Worm (Caenorhabditis elegans) whole organism, L4 larva: ENCODE data around the gene aptf-4.

Experiments
- F26F4.8 ChIP-seq: fragments of 200-800 bp; sonication (Bioruptor generic); conservative IDR thresholded peaks from 2 replicates; pipeline ENCODE4 v1.3.6; 2022; ENCODE audit warnings: missing genetic modification characterization, missing compliant biosample characterization
- F37D6.2 ChIP-seq: sonication (generic microtip); optimal IDR thresholded peaks from 2 replicates; lab custom pipeline; 2016; ENCODE audit warnings: mild to moderate bottlenecking, missing genetic modification characterization, missing compliant biosample characterization
- F44E2.7 ChIP-seq: fragments of 200-800 bp; sonication (Bioruptor generic); IDR thresholded peaks from 2 replicates; pipeline ENCODE4 v2.1.2; 2022; ENCODE audit warnings: missing genetic modification characterization, missing compliant biosample characterization
- F49E8.2 ChIP-seq: sonication (generic microtip); optimal IDR thresholded peaks from 2 replicates; lab custom pipeline; 2016; ENCODE audit warnings: missing compliant biosample characterization, mild to moderate bottlenecking, missing genetic modification characterization, borderline replicate concordance
- T20F7.1 ChIP-seq: fragments of 200-800 bp; sonication (Bioruptor generic); optimal IDR thresholded peaks from 2 replicates; lab custom pipeline; 2018; ENCODE audit warnings: mild to moderate bottlenecking, missing genetic modification characterization, missing compliant biosample characterization
- ZK337.2 ChIP-seq: fragments of 200-800 bp; sonication (Bioruptor generic); IDR thresholded peaks from 2 replicates; pipeline ENCODE4 v1.3.6; 2022; ENCODE audit warnings: missing genetic modification reagents, missing genetic modification characterization, missing compliant biosample characterization
- ZK546.5 ChIP-seq, 2 experiments: sonication (generic microtip); optimal IDR thresholded peaks; 2 replicates each; lab custom pipeline; 2017; ENCODE audit warnings: missing biosample characterization in 2 of 2, missing genetic modification characterization in 2 of 2
- aly-2 ChIP-seq: sonication (generic microtip); optimal IDR thresholded peaks from 2 replicates; lab custom pipeline; 2018; ENCODE audit warnings: missing biosample characterization, missing genetic modification characterization
- ama-1 ChIP-seq: fragments of 150-350 bp; optimal IDR thresholded peaks from 2 replicates; lab custom pipeline; 2014; ENCODE audit warnings: inconsistent platforms, mixed read lengths
- ceh-20 ChIP-seq: fragments of 200-800 bp; sonication (Bioruptor generic); IDR thresholded peaks from 2 replicates; pipeline ENCODE4 v1.3.6; 2022; ENCODE audit warnings: missing genetic modification reagents, missing genetic modification characterization, missing compliant biosample characterization
- ceh-32 ChIP-seq: sonication (generic microtip); optimal IDR thresholded peaks from 2 replicates; lab custom pipeline; 2016; ENCODE audit warnings: mild to moderate bottlenecking, missing genetic modification characterization, missing compliant biosample characterization; ENCODE audit not compliant: poor library complexity
- ceh-44 ChIP-seq: fragments of 200-800 bp; sonication (Bioruptor generic); IDR thresholded peaks from 2 replicates; pipeline ENCODE4 v1.3.6; 2022; ENCODE audit warnings: missing genetic modification reagents, missing genetic modification characterization, missing compliant biosample characterization
- ceh-82 ChIP-seq: sonication (generic microtip); optimal IDR thresholded peaks from 2 replicates; lab custom pipeline; 2017; ENCODE audit warnings: missing biosample characterization, missing genetic modification characterization
- ces-1 ChIP-seq: fragments of 150-350 bp; sonication (generic microtip); optimal IDR thresholded peaks from 4 replicates; lab custom pipeline; 2014; ENCODE audit warnings: missing biosample characterization, missing genetic modification reagents, missing genetic modification characterization
- cey-2 ChIP-seq: sonication (generic microtip); optimal IDR thresholded peaks from 3 replicates; lab custom pipeline; 2017; ENCODE audit warnings: missing genetic modification characterization, mild to moderate bottlenecking, missing compliant biosample characterization, antibody characterized with exemption, borderline replicate concordance; ENCODE audit not compliant: insufficient read depth
- ctbp-1 ChIP-seq: fragments of 200-800 bp; sonication (Bioruptor generic); IDR thresholded peaks from 2 replicates; pipeline ENCODE4 v1.3.6; 2022; ENCODE audit warnings: missing genetic modification reagents, missing genetic modification characterization, missing compliant biosample characterization
- daf-16 ChIP-seq, 3 experiments: sonication (generic microtip); optimal IDR thresholded peaks; 2 replicates each; lab custom pipeline; 2016 to 2017; ENCODE audit warnings: missing genetic modification characterization in 3 of 3, missing genetic modification reagents in 3 of 3, mild to moderate bottlenecking in 2 of 3, missing compliant biosample characterization in 2 of 3, missing biosample characterization in 1 of 3, moderate library complexity in 1 of 3
- daf-19 ChIP-seq: fragments of 200-800 bp; sonication (Bioruptor generic); conservative IDR thresholded peaks from 2 replicates; pipeline ENCODE4 v1.3.6; 2022; ENCODE audit warnings: missing genetic modification characterization, missing compliant biosample characterization
- dmd-6 ChIP-seq: fragments of 200-800 bp; sonication (Bioruptor generic); IDR thresholded peaks from 2 replicates; pipeline ENCODE4 v1.3.6; 2022; ENCODE audit warnings: missing genetic modification reagents, missing genetic modification characterization, missing compliant biosample characterization
- dmd-8 ChIP-seq: fragments of 200-800 bp; sonication (Bioruptor generic); IDR thresholded peaks from 2 replicates; pipeline ENCODE4 v1.3.6; 2022; ENCODE audit warnings: missing genetic modification characterization, missing compliant biosample characterization
- dpl-1 ChIP-seq: fragments of 150-350 bp; optimal IDR thresholded peaks from 2 replicates; lab custom pipeline; 2014; ENCODE audit warnings: missing biosample characterization, missing genetic modification reagents, missing genetic modification characterization
- egl-43 ChIP-seq: fragments of 200-800 bp; sonication (Bioruptor generic); IDR thresholded peaks from 2 replicates; pipeline ENCODE4 v1.3.6; 2022; ENCODE audit warnings: missing genetic modification reagents, missing genetic modification characterization, missing compliant biosample characterization
- hif-1 ChIP-seq, 2 experiments: sonication (generic microtip); optimal IDR thresholded peaks; 2 replicates each; lab custom pipeline; 2016 to 2017; ENCODE audit warnings: missing compliant biosample characterization in 2 of 2, missing genetic modification characterization in 2 of 2, missing genetic modification reagents in 2 of 2, missing genotype in 2 of 2, mild to moderate bottlenecking in 1 of 2
- hlh-11 ChIP-seq: fragments of 200-800 bp; sonication (Bioruptor generic); optimal IDR thresholded peaks from 2 replicates; lab custom pipeline; 2018; ENCODE audit warnings: mild to moderate bottlenecking, missing genetic modification characterization, missing compliant biosample characterization
- hmg-1.1 ChIP-seq: fragments of 200-800 bp; sonication (Bioruptor generic); IDR thresholded peaks from 2 replicates; pipeline ENCODE4 v1.3.6; 2022; ENCODE audit warnings: missing genetic modification reagents, missing genetic modification characterization, missing compliant biosample characterization
- lin-1 ChIP-seq: fragments of 200-800 bp; sonication (Bioruptor generic); IDR thresholded peaks from 2 replicates; pipeline ENCODE4 v1.3.6; 2022; ENCODE audit warnings: missing genetic modification reagents, missing genetic modification characterization, missing compliant biosample characterization
- lin-13 ChIP-seq: fragments of 150-350 bp; optimal IDR thresholded peaks from 2 replicates; lab custom pipeline; 2014; ENCODE audit warnings: missing biosample characterization, missing genetic modification reagents, missing genetic modification characterization
- lin-29 ChIP-seq: fragments of 200-800 bp; sonication (Bioruptor generic); IDR thresholded peaks from 2 replicates; pipeline ENCODE4 v1.3.6; 2022; ENCODE audit warnings: missing genetic modification reagents, missing genetic modification characterization, missing compliant biosample characterization
- madf-5 ChIP-seq, 2 experiments: fragments of 200-800 bp; sonication (Bioruptor generic); IDR thresholded peaks; 2 replicates each; pipeline ENCODE4 v1.3.6; 2022; ENCODE audit warnings: missing compliant biosample characterization in 2 of 2, missing genetic modification characterization in 2 of 2
- madf-9 ChIP-seq: fragments of 200-800 bp; sonication (Bioruptor generic); conservative IDR thresholded peaks from 2 replicates; pipeline ENCODE4 v1.3.6; 2022; ENCODE audit warnings: missing genetic modification reagents, missing genetic modification characterization, missing compliant biosample characterization
- mdl-1 ChIP-seq, 2 experiments: fragments of 150-350 bp in 1 of 2; sonication (generic microtip) in 1 of 2; optimal IDR thresholded peaks; 2 replicates each; lab custom pipeline; 2014 to 2017; ENCODE audit warnings: missing biosample characterization in 2 of 2, missing genetic modification characterization in 2 of 2
- mes-2 ChIP-seq: sonication (generic microtip); optimal IDR thresholded peaks from 2 replicates; lab custom pipeline; 2016; ENCODE audit warnings: missing genotype, mild to moderate bottlenecking, missing genetic modification characterization, missing compliant biosample characterization; ENCODE audit not compliant: poor library complexity, severe bottlenecking
- mxl-3 ChIP-seq: fragments of 200-800 bp; sonication (Bioruptor generic); optimal IDR thresholded peaks from 2 replicates; lab custom pipeline; 2018; ENCODE audit warnings: mild to moderate bottlenecking, missing genetic modification characterization, missing compliant biosample characterization
- nhr-10 ChIP-seq: fragments of 150-350 bp; optimal IDR thresholded peaks from 2 replicates; lab custom pipeline; 2014; ENCODE audit warnings: missing biosample characterization, missing genetic modification characterization
- nhr-102 ChIP-seq: sonication (generic microtip); optimal IDR thresholded peaks from 2 replicates; lab custom pipeline; 2016; ENCODE audit warnings: mild to moderate bottlenecking, missing genetic modification characterization, moderate library complexity, missing compliant biosample characterization
- nhr-41 ChIP-seq: fragments of 200-800 bp; sonication (Bioruptor generic); IDR thresholded peaks from 2 replicates; pipeline ENCODE4 v1.3.6; 2022; ENCODE audit warnings: missing genetic modification reagents, missing genetic modification characterization, missing compliant biosample characterization
- nhr-42 ChIP-seq: fragments of 200-800 bp; sonication (Bioruptor generic); IDR thresholded peaks from 2 replicates; pipeline ENCODE4 v1.3.6; 2022; ENCODE audit warnings: missing genetic modification characterization, missing compliant biosample characterization
- nhr-6 ChIP-seq: fragments of 150-350 bp; optimal IDR thresholded peaks from 2 replicates; lab custom pipeline; 2014; ENCODE audit warnings: missing biosample characterization, missing genetic modification characterization
- pqm-1 ChIP-seq: sonication (generic microtip); optimal IDR thresholded peaks from 2 replicates; lab custom pipeline; 2017; ENCODE audit warnings: missing biosample characterization, missing genetic modification characterization
- rbr-2 ChIP-seq: sonication (generic microtip); optimal IDR thresholded peaks from 2 replicates; lab custom pipeline; 2016; ENCODE audit warnings: missing genotype, missing genetic modification characterization, missing compliant biosample characterization
- sdz-12 ChIP-seq: fragments of 200-800 bp; sonication (Bioruptor generic); optimal IDR thresholded peaks from 2 replicates; lab custom pipeline; 2018; ENCODE audit warnings: mild to moderate bottlenecking, missing genetic modification characterization, missing compliant biosample characterization
- set-16 ChIP-seq: fragments of 200-800 bp; sonication (Bioruptor generic); IDR thresholded peaks from 2 replicates; pipeline ENCODE4 v1.3.6; 2022; ENCODE audit warnings: missing genetic modification reagents, missing genetic modification characterization, missing compliant biosample characterization
- snpc-1.2 ChIP-seq: fragments of 200-800 bp; sonication (Bioruptor generic); IDR thresholded peaks from 2 replicates; pipeline ENCODE4 v1.3.6; 2022; ENCODE audit warnings: missing genetic modification reagents, missing genetic modification characterization, missing compliant biosample characterization
- snpc-4 ChIP-seq: fragments of 150-350 bp; optimal IDR thresholded peaks from 2 replicates; lab custom pipeline; 2014; ENCODE audit warnings: missing biosample characterization, missing genetic modification characterization
- tag-97 ChIP-seq: fragments of 200-800 bp; sonication (Bioruptor generic); IDR thresholded peaks from 2 replicates; pipeline ENCODE4 v1.3.6; 2022; ENCODE audit warnings: missing genetic modification characterization, missing compliant biosample characterization
- tra-1 ChIP-seq: fragments of 200-800 bp; sonication (Bioruptor generic); IDR thresholded peaks from 2 replicates; pipeline ENCODE4 v1.3.6; 2022; ENCODE audit warnings: missing genetic modification reagents, missing genetic modification characterization, missing compliant biosample characterization
- unc-130 ChIP-seq: sonication (generic microtip); optimal IDR thresholded peaks from 2 replicates; lab custom pipeline; 2016; ENCODE audit warnings: missing genetic modification reagents, missing genetic modification characterization, missing compliant biosample characterization
- zfp-3 ChIP-seq: fragments of 200-800 bp; sonication (Bioruptor generic); conservative IDR thresholded peaks from 2 replicates; pipeline ENCODE4 v1.3.6; 2022; ENCODE audit warnings: missing genetic modification reagents, missing genetic modification characterization, missing compliant biosample characterization
- ztf-11 ChIP-seq: fragments of 150-350 bp; optimal IDR thresholded peaks from 2 replicates; lab custom pipeline; 2014; ENCODE audit warnings: missing biosample characterization, missing genetic modification characterization

aptf-4 gene

ce11 chrII:8546975-8547374, 43.8 kb upstream of the aptf-4 start (continued):
- TF ChIP-seq lin-29 (GFP tag; lab: Robert Waterston, UW) (0 out of 2 replicates have a peak, but pooled peaks have one; percentile 29), cey-2 (no peak), pqm-1 (peak; percentile 6), tra-1 (peak; percentile 92), hlh-11 (tag; lab: Kevin White, UChicago) (peak; percentile 72), mxl-3 (GFP tag; lab: Kevin White, UChicago) (peak; percentile 88), T20F7.1 (GFP tag; lab: Kevin White, UChicago) (peak; percentile 69), nhr-42 (GFP tag; lab: Robert Waterston, UW) (peak; percentile 88), set-16 (no peak), ztf-11 (tag; lab: Kevin White, UChicago) (no peak), zfp-3 (GFP tag; lab: Robert Waterston, UW) (peak; percentile 72), daf-16 (GFP tag; optimal IDR thresholded peaks at IDR 0.05; lab: Kevin White, UChicago) (peak; percentile 54 to 86), daf-16 (tag; optimal IDR thresholded peaks at IDR 0.05; lab: Kevin White, UChicago) (peak; percentile 77), F49E8.2 (peak; percentile 55), dpl-1 (GFP tag; lab: Kevin White, UChicago) (peak; percentile 41), ZK546.5 (tag; optimal IDR thresholded peaks at IDR 0.05; lab: Kevin White, UChicago) (no peak), dmd-8 (no peak; the same call in none of the 2 replicates), hif-1 (tag; optimal IDR thresholded peaks at IDR 0.05; lab: Kevin White, UChicago) (peak in 1 of 2 experiments; percentile 5), nhr-6 (tag; lab: Kevin White, UChicago) (peak; percentile 84), ces-1 (no peak), nhr-10 (no peak), sdz-12 (GFP tag; lab: Kevin White, UChicago) (peak; percentile 61), dmd-6 (GFP tag; lab: Robert Waterston, UW) (no peak), ctbp-1 (GFP tag; lab: Robert Waterston, UW) (peak; percentile 87), lin-13 (GFP tag; lab: Kevin White, UChicago) (peak; percentile 71), F44E2.7 (GFP tag; lab: Robert Waterston, UW) (no peak; the same call in 1 of the 2 replicates), F37D6.2 (tag; lab: Kevin White, UChicago) (peak; percentile 21), hmg-1.1 (GFP tag; lab: Robert Waterston, UW) (no peak; the same call in none of the 2 replicates), snpc-4 (tag; lab: Kevin White, UChicago) (no peak), unc-130 (peak; percentile 47), ceh-20 (GFP tag; lab: Robert Waterston, UW) (no peak), egl-43 (GFP tag; lab: Robert Waterston, UW) (no peak), snpc-1.2 (GFP tag; lab: Robert Waterston, UW) (no peak; the same call in 1 of the 2 replicates), daf-19 (GFP tag; lab: Robert Waterston, UW) (peak; percentile 84), madf-9 (GFP tag; lab: Robert Waterston, UW) (peak; percentile 72), mdl-1 (tag; optimal IDR thresholded peaks at IDR 0.05; lab: Kevin White, UChicago) (peak in 1 of 2 experiments; percentile 52), tag-97 (GFP tag; lab: Robert Waterston, UW) (0 out of 2 replicates have a peak, but pooled peaks have one; percentile 61), F26F4.8 (peak; percentile 91), ceh-32 (tag; lab: Kevin White, UChicago) (no peak), rbr-2 (tag; lab: Kevin White, UChicago) (peak; percentile 59), mes-2 (tag; lab: Kevin White, UChicago) (no peak), nhr-41 (GFP tag; lab: Robert Waterston, UW) (peak; percentile 53; the same call in 1 of the 2 replicates), aly-2 (tag; lab: Kevin White, UChicago) (peak; percentile 15), lin-1 (GFP tag; lab: Robert Waterston, UW) (peak; percentile 79), ama-1 (lab: Kevin White, UChicago) (no peak), ceh-82 (tag; lab: Kevin White, UChicago) (no peak), ceh-44 (GFP tag; lab: Robert Waterston, UW) (peak; percentile 70; the same call in 1 of the 2 replicates), nhr-102 (peak; percentile 54), madf-5 (GFP tag; IDR thresholded peaks at IDR 0.05; lab: Robert Waterston, UW) (peak in 1 of 2 experiments; percentile 83; a peak in 2 of 4 replicates), ZK337.2 (peak; percentile 79; the same call in 1 of the 2 replicates)
